Worm (Caenorhabditis elegans): Measurements from ENCODE around the gene T05C1.5.
A peak's percentile ranks its signal among the peaks of the same experiment; 100 is the strongest.

The T05C1.5 gene

DNA sequence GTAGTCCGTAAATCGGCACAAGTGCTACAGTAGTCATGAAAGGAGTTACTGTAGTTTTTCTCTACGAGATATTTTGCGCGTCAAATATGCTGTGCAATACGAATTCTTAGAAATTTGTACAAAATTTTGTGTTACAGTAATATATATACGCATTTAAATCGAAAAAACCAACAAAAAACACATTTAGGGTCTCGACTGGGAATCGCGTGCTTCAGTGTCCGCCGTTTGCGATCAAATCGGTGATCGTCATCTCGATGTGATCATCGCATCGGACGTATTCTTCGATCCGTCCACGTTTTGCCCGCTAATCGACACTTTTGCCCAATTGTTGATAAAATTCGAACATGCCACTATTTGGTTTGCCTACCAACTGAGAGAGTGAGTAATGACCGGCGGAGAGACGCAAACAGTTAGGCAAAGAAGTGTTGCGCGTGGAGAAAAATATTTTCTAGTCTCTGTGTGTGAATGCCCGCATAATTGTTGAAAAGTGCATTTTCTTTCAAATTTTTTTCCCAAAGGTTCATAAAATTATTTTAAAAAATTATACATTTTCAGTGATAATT is 21.7 kb downstream of the T05C1.5 start:
- TF ChIP-seq C34F6.9 (tag; optimal IDR thresholded peaks at IDR 0.05): no peak
- TF ChIP-seq fos-1 (tag; optimal IDR thresholded peaks at IDR 0.05): peak; percentile 67

DNA sequence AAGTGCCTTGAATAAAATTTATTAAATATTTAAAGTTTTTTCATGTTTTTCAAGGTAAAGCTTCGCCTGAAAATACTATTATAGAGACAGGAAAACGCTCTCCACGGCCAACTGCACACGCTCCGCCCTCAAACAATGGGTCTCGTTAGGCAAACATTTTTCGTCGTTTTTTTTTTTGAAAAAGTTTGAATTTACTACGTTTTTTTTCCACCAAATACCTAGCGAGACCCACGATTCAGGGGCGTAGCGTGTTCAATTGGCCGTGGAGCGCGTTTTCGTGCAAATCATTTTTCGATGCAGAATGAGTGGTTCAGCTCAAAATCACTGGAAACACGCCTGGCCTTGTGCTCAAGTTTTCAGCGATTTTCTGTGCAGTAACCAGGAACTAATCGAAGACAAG is 22.8 kb downstream of the T05C1.5 start, which contains the start of gene W06B4.2:
Gene W06B4.2 (plus strand): TSS at position 301 of the 400 bp plus-strand sequence.
- TF ChIP-seq dmd-4 (tag; optimal IDR thresholded peaks at IDR 0.05) (no peak), unc-62 (GFP tag; optimal IDR thresholded peaks at IDR 0.05) (no peak), ztf-4 (tag; optimal IDR thresholded peaks at IDR 0.05) (no peak), nhr-77 (tag; optimal IDR thresholded peaks at IDR 0.05) (no peak), egl-27 (tag; optimal IDR thresholded peaks at IDR 0.05) (no peak)

DNA sequence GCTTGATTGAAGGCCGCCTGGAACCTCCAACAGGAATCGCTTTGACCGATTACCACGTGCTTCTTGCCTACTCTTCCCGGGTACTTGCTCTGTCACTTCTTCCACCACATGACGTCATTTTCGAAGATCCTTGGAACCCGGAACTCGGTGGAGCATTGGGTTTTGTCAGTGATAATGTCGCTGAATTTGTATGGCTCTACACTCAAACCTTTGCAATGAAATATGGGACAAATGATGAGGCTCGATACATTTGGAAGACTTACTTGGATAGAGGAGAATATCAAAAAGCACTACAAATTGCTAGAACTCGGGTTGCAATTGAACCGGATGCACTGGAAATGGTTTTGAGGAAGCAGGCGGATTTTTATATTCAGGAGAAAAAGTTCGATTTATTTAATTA is 27.8 kb downstream of the T05C1.5 start:
- TF ChIP-seq nhr-6 (tag; optimal IDR thresholded peaks at IDR 0.05) (no peak), sem-4 (tag; optimal IDR thresholded peaks at IDR 0.05) (no peak), blmp-1 (tag; optimal IDR thresholded peaks at IDR 0.05; ENCODE audit: insufficient read depth) (no peak)

DNA sequence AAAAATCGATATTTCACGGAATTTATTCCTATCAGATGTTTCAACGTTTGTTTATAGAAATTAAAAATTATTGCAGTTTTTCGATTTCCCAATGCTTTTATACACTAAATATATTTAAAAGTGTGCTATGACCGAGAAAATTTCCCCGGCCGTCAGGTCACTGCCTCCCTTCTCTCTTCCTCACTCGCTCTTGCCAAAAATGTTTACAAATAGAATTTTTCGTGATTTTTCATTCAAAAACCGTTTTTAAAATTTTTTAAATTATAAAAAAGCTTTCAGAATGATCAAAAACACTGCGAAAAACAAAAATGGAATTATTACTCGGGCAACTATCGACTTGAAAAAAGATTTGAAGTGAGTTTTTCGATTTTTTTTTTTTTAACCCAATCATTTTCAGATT is 29.8 kb downstream of the T05C1.5 start, which contains the start of the genes T12C9.7 and vps-18:
Gene T12C9.7 (minus strand): TSS at position 101 of the 400 bp plus-strand sequence.
Gene vps-18 (plus strand): TSS at position 280 of the 400 bp plus-strand sequence.
- TF ChIP-seq egl-27 (tag; optimal IDR thresholded peaks at IDR 0.05): no peak
- TF ChIP-seq nhr-6 (tag; optimal IDR thresholded peaks at IDR 0.05): no peak
- TF ChIP-seq skn-1 (tag; optimal IDR thresholded peaks at IDR 0.05): no peak
- TF ChIP-seq blmp-1 (tag; optimal IDR thresholded peaks at IDR 0.05; ENCODE audit: insufficient read depth): no peak
- TF ChIP-seq nhr-23 (tag; optimal IDR thresholded peaks at IDR 0.05): no peak
- TF ChIP-seq nhr-11 (tag; optimal IDR thresholded peaks at IDR 0.05): no peak
- TF ChIP-seq aly-2 (tag; optimal IDR thresholded peaks at IDR 0.05): no peak
- no peak for TF ChIP-seq ama-1 (optimal IDR thresholded peaks at IDR 0.05)
- TF ChIP-seq C34F6.9 (tag; optimal IDR thresholded peaks at IDR 0.05): no peak
- no peak for TF ChIP-seq lin-11 (tag; optimal IDR thresholded peaks at IDR 0.05)
- no peak for TF ChIP-seq ceh-16 (tag; optimal IDR thresholded peaks at IDR 0.05)
- no peak for TF ChIP-seq peb-1 (tag; optimal IDR thresholded peaks at IDR 0.05)
- no peak for TF ChIP-seq elt-1 (tag; optimal IDR thresholded peaks at IDR 0.05)
- no peak for TF ChIP-seq nhr-10 (tag; optimal IDR thresholded peaks at IDR 0.05)
- no peak for TF ChIP-seq sma-3 (GFP tag; optimal IDR thresholded peaks at IDR 0.05)

DNA sequence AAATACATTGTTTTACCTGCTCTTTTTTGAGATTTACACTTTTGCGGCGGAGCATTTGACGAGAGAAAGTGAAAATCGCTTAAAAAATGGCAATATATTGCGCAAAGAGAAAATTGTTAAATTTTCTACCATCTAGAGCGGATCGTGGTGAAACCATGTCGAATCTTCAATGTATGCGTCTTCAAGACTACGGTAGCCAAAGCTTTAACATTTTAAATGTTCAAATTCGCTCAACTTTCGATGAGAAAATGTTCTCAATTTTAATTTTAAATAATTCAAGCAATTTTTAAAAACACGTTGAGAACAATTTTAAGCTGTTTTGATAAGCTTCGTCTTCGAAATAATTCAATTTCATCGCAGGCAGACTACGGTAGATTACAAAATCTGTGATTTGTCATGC is 30.3 kb downstream of the T05C1.5 start:
- TF ChIP-seq aly-2 (tag; optimal IDR thresholded peaks at IDR 0.05): no peak
- TF ChIP-seq fos-1 (tag; optimal IDR thresholded peaks at IDR 0.05): no peak
- no peak for TF ChIP-seq nhr-12 (tag; optimal IDR thresholded peaks at IDR 0.05)
- TF ChIP-seq egl-27 (tag; optimal IDR thresholded peaks at IDR 0.05): no peak
- no peak for TF ChIP-seq mbf-1 (tag; optimal IDR thresholded peaks at IDR 0.05)
- no peak for TF ChIP-seq Y55F3AM.14 (GFP tag; optimal IDR thresholded peaks at IDR 0.05)
- no peak for TF ChIP-seq nhr-10 (tag; optimal IDR thresholded peaks at IDR 0.05)
- TF ChIP-seq nhr-25 (tag; optimal IDR thresholded peaks at IDR 0.05): no peak
- TF ChIP-seq peb-1 (tag; optimal IDR thresholded peaks at IDR 0.05): no peak
- TF ChIP-seq nhr-237 (tag; optimal IDR thresholded peaks at IDR 0.05): no peak

DNA sequence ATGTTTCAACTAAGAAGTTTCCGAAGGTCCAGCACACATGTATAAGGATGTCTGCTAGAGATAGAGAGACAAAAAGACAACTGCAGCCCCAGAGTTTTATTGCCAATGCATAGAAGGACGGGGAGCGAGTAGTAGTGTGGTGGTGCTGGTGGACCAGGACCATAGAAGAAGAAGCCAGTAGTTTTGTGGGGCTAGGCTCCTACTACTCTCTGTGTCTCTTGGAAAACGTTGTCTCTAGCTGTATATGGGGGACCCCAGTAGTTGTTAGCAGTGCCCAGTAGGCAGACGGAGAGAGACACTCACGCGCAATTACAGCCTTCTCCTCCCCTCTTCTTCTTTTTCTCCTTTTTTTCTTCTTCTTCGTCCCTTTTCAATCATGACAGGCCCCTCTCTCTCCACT is 34.6 kb downstream of the T05C1.5 start:
- TF ChIP-seq sma-9 (GFP tag; optimal IDR thresholded peaks at IDR 0.05) (no peak), sma-9 (tag; optimal IDR thresholded peaks at IDR 0.05) (no peak), nhr-237 (tag; optimal IDR thresholded peaks at IDR 0.05) (no peak), mdl-1 (tag; optimal IDR thresholded peaks at IDR 0.05) (peak in 1 of 2 experiments; percentile 32), lin-11 (tag; optimal IDR thresholded peaks at IDR 0.05) (no peak), Y55F3AM.14 (GFP tag; optimal IDR thresholded peaks at IDR 0.05) (peak; percentile 55), nhr-6 (tag; optimal IDR thresholded peaks at IDR 0.05) (peak; percentile 3), ZK546.5 (tag; optimal IDR thresholded peaks at IDR 0.05) (no peak), nhr-10 (tag; optimal IDR thresholded peaks at IDR 0.05) (no peak), ama-1 (optimal IDR thresholded peaks at IDR 0.05) (no peak), unc-55 (GFP tag; optimal IDR thresholded peaks at IDR 0.05) (peak; percentile 68), peb-1 (tag; optimal IDR thresholded peaks at IDR 0.05) (no peak), nhr-21 (tag; optimal IDR thresholded peaks at IDR 0.05) (no peak), alr-1 (tag; optimal IDR thresholded peaks at IDR 0.05) (no peak), fos-1 (tag; optimal IDR thresholded peaks at IDR 0.05) (no peak), gmeb-1 (tag; optimal IDR thresholded peaks at IDR 0.05) (no peak), ceh-82 (tag; optimal IDR thresholded peaks at IDR 0.05) (no peak), ztf-11 (tag; optimal IDR thresholded peaks at IDR 0.05) (no peak), mab-5 (tag; optimal IDR thresholded peaks at IDR 0.05) (no peak), ztf-1 (GFP tag; conservative IDR thresholded peaks at IDR 0.05) (no peak), unc-62 (GFP tag; optimal IDR thresholded peaks at IDR 0.05) (no peak), snpc-4 (tag; optimal IDR thresholded peaks at IDR 0.05) (no peak), dmd-4 (tag; optimal IDR thresholded peaks at IDR 0.05) (no peak), lsy-2 (tag; optimal IDR thresholded peaks at IDR 0.05) (peak; percentile 19 to 25), egl-27 (tag; optimal IDR thresholded peaks at IDR 0.05) (no peak), unc-39 (tag; optimal IDR thresholded peaks at IDR 0.05) (no peak), nhr-77 (tag; optimal IDR thresholded peaks at IDR 0.05) (no peak), elt-1 (tag; optimal IDR thresholded peaks at IDR 0.05) (no peak), ztf-4 (tag; optimal IDR thresholded peaks at IDR 0.05) (no peak), F13H6.1 (tag; optimal IDR thresholded peaks at IDR 0.05) (peak; percentile 62)

Measured in whole organism, L2 larva.